Fruit fly (Drosophila melanogaster): Measurements from ENCODE around the gene CG42371.

DNA sequence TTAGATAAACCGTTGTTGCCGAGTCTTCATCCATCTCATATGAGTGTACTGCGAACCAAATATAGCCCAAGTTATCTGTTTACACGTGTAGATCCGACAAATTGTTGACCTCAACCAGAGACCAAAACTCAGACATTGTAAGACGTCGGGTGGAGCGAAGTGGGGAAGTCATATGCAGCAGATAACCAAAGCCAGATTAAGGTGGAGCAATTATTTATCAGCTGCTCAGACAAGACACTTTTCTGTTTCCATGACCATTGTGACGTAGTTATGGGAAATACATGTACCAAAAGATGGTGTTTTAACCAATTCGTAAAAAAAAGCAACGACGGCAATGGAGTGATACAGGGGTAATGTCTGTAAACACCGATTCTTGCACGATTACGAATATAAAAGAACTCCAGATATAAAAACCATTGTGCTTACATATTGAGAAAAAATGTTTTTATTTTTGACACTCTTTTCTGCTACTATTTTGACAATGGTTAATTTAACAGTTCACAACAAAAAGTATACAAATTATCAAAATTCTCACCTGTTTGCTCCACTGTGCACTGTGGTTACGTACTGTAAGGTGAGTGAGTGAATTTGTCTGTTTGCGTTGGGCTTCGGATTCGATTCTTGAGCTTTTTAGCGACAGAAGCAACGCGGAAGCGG, 39.6 kb downstream of the CG42371 start:
- TF ChIP-seq CTCF (optimal IDR thresholded peaks at IDR 0.05) (no peak), CG8478 (optimal IDR thresholded peaks at IDR 0.05) (no peak)

Data from S2 (cell line).